Worm (Caenorhabditis elegans) whole organism, L1 larva: ENCODE results near the gene nifk-1.
A peak's percentile ranks its signal among the peaks of the same experiment; 100 is the strongest.

Experiments used
- C04F5.9 ChIP-seq: sonication (generic microtip); optimal IDR thresholded peaks from 2 replicates; lab custom pipeline; 2016; ENCODE audit warnings: missing genetic modification characterization, missing compliant biosample characterization
- aha-1 ChIP-seq: fragments of 150-350 bp; optimal IDR thresholded peaks from 2 replicates; lab custom pipeline; 2014; ENCODE audit warnings: missing biosample characterization, missing genetic modification characterization
- alr-1 ChIP-seq: fragments of 200-800 bp; sonication (Bioruptor generic); optimal IDR thresholded peaks from 2 replicates; lab custom pipeline; 2018; ENCODE audit warnings: borderline replicate concordance, mild to moderate bottlenecking, missing genetic modification characterization, missing compliant biosample characterization
- ama-1 ChIP-seq: fragments of 150-350 bp; optimal IDR thresholded peaks from 2 replicates; lab custom pipeline; 2014
- blmp-1 ChIP-seq: fragments of 150-350 bp; optimal IDR thresholded peaks from 2 replicates; lab custom pipeline; 2014; ENCODE audit warnings: missing biosample characterization, missing genetic modification characterization
- ceh-63 ChIP-seq: fragments of 200-800 bp; sonication (Bioruptor generic); optimal IDR thresholded peaks from 2 replicates; lab custom pipeline; 2018; ENCODE audit warnings: mild to moderate bottlenecking, missing genetic modification characterization, missing compliant biosample characterization
- ceh-82 ChIP-seq, 3 experiments: fragments of 150-350 bp in 1 of 3; sonication (generic microtip) in 2 of 3; optimal IDR thresholded peaks; 2 replicates each; lab custom pipeline; 2014 to 2017; ENCODE audit warnings: missing biosample characterization in 3 of 3, missing genetic modification characterization in 3 of 3
- ceh-90 ChIP-seq: sonication (generic microtip); optimal IDR thresholded peaks from 2 replicates; lab custom pipeline; 2016; ENCODE audit warnings: missing genetic modification characterization, missing compliant biosample characterization
- ces-1 ChIP-seq: fragments of 150-350 bp; optimal IDR thresholded peaks from 2 replicates; lab custom pipeline; 2014; ENCODE audit warnings: missing biosample characterization, missing genetic modification reagents, missing genetic modification characterization
- dpl-1 ChIP-seq, 3 experiments: fragments of 150-350 bp in 2 of 3; sonication (generic microtip) in 1 of 3; optimal IDR thresholded peaks; 2 replicates each; lab custom pipeline; 2014 to 2017; ENCODE audit warnings: missing biosample characterization in 3 of 3, missing genetic modification characterization in 3 of 3, missing genetic modification reagents in 3 of 3
- dsc-1 ChIP-seq: sonication (generic microtip); optimal IDR thresholded peaks from 2 replicates; lab custom pipeline; 2016; ENCODE audit warnings: mild to moderate bottlenecking, missing genetic modification characterization, missing compliant biosample characterization
- efl-1 ChIP-seq, 4 experiments: fragments of 150-350 bp; optimal IDR thresholded peaks in 3 of 4; peaks in 1 of 4; 1 replicate in 1 of 4; 2 replicates in 3 of 4; lab custom pipeline; 2014; ENCODE audit warnings: missing biosample characterization in 2 of 4, missing genetic modification characterization in 2 of 4, missing genetic modification reagents in 2 of 4
- egl-13 ChIP-seq: sonication (generic microtip); optimal IDR thresholded peaks from 2 replicates; lab custom pipeline; 2016; ENCODE audit warnings: missing genotype, missing genetic modification reagents, missing genetic modification characterization, missing compliant biosample characterization
- egl-27 ChIP-seq, 2 experiments: fragments of 150-350 bp in 1 of 2; sonication (generic microtip); optimal IDR thresholded peaks; 3 replicates each; lab custom pipeline; 2017 to 2018; ENCODE audit warnings: missing biosample characterization in 2 of 2, missing genetic modification characterization in 2 of 2, missing genetic modification reagents in 2 of 2
- elt-3 ChIP-seq, 6 experiments: fragments of 150-350 bp in 1 of 6; sonication (generic microtip); optimal IDR thresholded peaks; 2 replicates each; lab custom pipeline; 2017 to 2018; ENCODE audit warnings: missing biosample characterization in 6 of 6, missing genetic modification characterization in 6 of 6, inconsistent platforms in 1 of 6
- fkh-10 ChIP-seq: sonication (generic microtip); optimal IDR thresholded peaks from 2 replicates; lab custom pipeline; 2017; ENCODE audit warnings: missing biosample characterization, missing genetic modification reagents, missing genetic modification characterization
- fkh-8 ChIP-seq: sonication (generic microtip); optimal IDR thresholded peaks from 2 replicates; lab custom pipeline; 2016; ENCODE audit warnings: mild to moderate bottlenecking, missing genetic modification characterization, missing compliant biosample characterization
- fos-1 ChIP-seq: fragments of 150-350 bp; optimal IDR thresholded peaks from 2 replicates; lab custom pipeline; 2014; ENCODE audit warnings: missing biosample characterization, missing genetic modification characterization
- hlh-17 ChIP-seq: fragments of 200-800 bp; sonication (Bioruptor generic); optimal IDR thresholded peaks from 2 replicates; lab custom pipeline; 2018; ENCODE audit warnings: missing genetic modification characterization, mild to moderate bottlenecking, missing compliant biosample characterization, moderate library complexity, borderline replicate concordance
- hlh-4 ChIP-seq: sonication (generic microtip); optimal IDR thresholded peaks from 2 replicates; lab custom pipeline; 2016; ENCODE audit warnings: mild to moderate bottlenecking, missing genetic modification characterization, missing compliant biosample characterization
- hpl-2 ChIP-seq: fragments of 150-350 bp; optimal IDR thresholded peaks from 2 replicates; lab custom pipeline; 2014; ENCODE audit warnings: missing biosample characterization, missing genetic modification reagents, missing genetic modification characterization
- isw-1 ChIP-seq: fragments of 200-800 bp; sonication (Bioruptor generic); IDR thresholded peaks from 2 replicates; pipeline ENCODE4 v1.3.6; 2022; ENCODE audit warnings: missing genetic modification characterization, missing compliant biosample characterization
- lin-14 ChIP-seq: fragments of 200-800 bp; sonication (Bioruptor generic); optimal IDR thresholded peaks from 2 replicates; lab custom pipeline; 2018; ENCODE audit warnings: mild to moderate bottlenecking, missing genetic modification characterization, moderate library complexity, missing compliant biosample characterization
- lin-35 ChIP-seq, 2 experiments: fragments of 150-350 bp; optimal IDR thresholded peaks; 2 replicates each; lab custom pipeline; 2014; ENCODE audit warnings: missing biosample characterization in 2 of 2, missing genetic modification characterization in 2 of 2, missing genetic modification reagents in 2 of 2
- lsy-2 ChIP-seq, 2 experiments: fragments of 150-350 bp; optimal IDR thresholded peaks; 2 replicates each; lab custom pipeline; 2014; ENCODE audit warnings: missing biosample characterization in 2 of 2, missing genetic modification characterization in 2 of 2
- mab-9 ChIP-seq: fragments of 200-800 bp; sonication (Bioruptor generic); IDR thresholded peaks from 2 replicates; pipeline ENCODE4 v1.3.6; 2022; ENCODE audit warnings: missing genetic modification reagents, missing genetic modification characterization, missing compliant biosample characterization
- mdl-1 ChIP-seq, 2 experiments: fragments of 150-350 bp; optimal IDR thresholded peaks; 2 replicates each; lab custom pipeline; 2014 to 2017; ENCODE audit warnings: missing biosample characterization in 2 of 2, missing genetic modification characterization in 2 of 2, inconsistent platforms in 1 of 2
- nhr-19 ChIP-seq: fragments of 200-800 bp; sonication (Bioruptor generic); conservative IDR thresholded peaks from 2 replicates; pipeline ENCODE4 v1.3.6; 2022; ENCODE audit warnings: missing genetic modification characterization, missing compliant biosample characterization
- nhr-20 ChIP-seq: sonication (generic microtip); optimal IDR thresholded peaks from 2 replicates; lab custom pipeline; 2016; ENCODE audit warnings: mild to moderate bottlenecking, missing genetic modification characterization, missing compliant biosample characterization
- nhr-237 ChIP-seq: fragments of 150-350 bp; optimal IDR thresholded peaks from 2 replicates; lab custom pipeline; 2014; ENCODE audit warnings: missing biosample characterization, missing genetic modification characterization
- nhr-28 ChIP-seq: fragments of 150-350 bp; optimal IDR thresholded peaks from 2 replicates; lab custom pipeline; 2014; ENCODE audit warnings: missing biosample characterization, missing genetic modification characterization
- nhr-47 ChIP-seq: sonication (generic microtip); optimal IDR thresholded peaks from 2 replicates; lab custom pipeline; 2016; ENCODE audit warnings: mild to moderate bottlenecking, missing genetic modification characterization, moderate library complexity, missing compliant biosample characterization
- nhr-71 ChIP-seq: sonication (generic microtip); optimal IDR thresholded peaks from 2 replicates; lab custom pipeline; 2016; ENCODE audit warnings: mild to moderate bottlenecking, missing genetic modification characterization, moderate library complexity, missing compliant biosample characterization
- nhr-84 ChIP-seq: sonication (generic microtip); optimal IDR thresholded peaks from 2 replicates; lab custom pipeline; 2017; ENCODE audit warnings: missing biosample characterization, missing genetic modification characterization
- nhr-85 ChIP-seq: sonication (generic microtip); peaks from one replicate; lab custom pipeline; 2016; ENCODE audit warnings: missing genetic modification characterization, inconsistent platforms, missing compliant biosample characterization
- nhr-90 ChIP-seq: sonication (generic microtip); optimal IDR thresholded peaks from 2 replicates; lab custom pipeline; 2016; ENCODE audit warnings: mild to moderate bottlenecking, missing genetic modification characterization, missing compliant biosample characterization; ENCODE audit not compliant: poor library complexity
- pax-3 ChIP-seq: fragments of 200-800 bp; sonication (Bioruptor generic); optimal IDR thresholded peaks from 2 replicates; lab custom pipeline; 2018; ENCODE audit warnings: mild to moderate bottlenecking, missing genetic modification characterization, moderate library complexity, missing compliant biosample characterization
- skn-1 ChIP-seq: fragments of 150-350 bp; optimal IDR thresholded peaks from 2 replicates; lab custom pipeline; 2014; ENCODE audit warnings: missing biosample characterization, missing genetic modification characterization
- snu-23 ChIP-seq: sonication (generic microtip); optimal IDR thresholded peaks from 2 replicates; lab custom pipeline; 2016; ENCODE audit warnings: missing genetic modification characterization, missing compliant biosample characterization
- sox-4 ChIP-seq: sonication (generic microtip); optimal IDR thresholded peaks from 2 replicates; lab custom pipeline; 2016; ENCODE audit warnings: missing genetic modification characterization, missing compliant biosample characterization
- sptf-1 ChIP-seq: fragments of 150-350 bp; optimal IDR thresholded peaks from 2 replicates; lab custom pipeline; 2014; ENCODE audit warnings: missing biosample characterization, missing genetic modification characterization
- swsn-7 ChIP-seq: sonication (generic microtip); optimal IDR thresholded peaks from 2 replicates; lab custom pipeline; 2016; ENCODE audit warnings: missing genetic modification characterization, missing compliant biosample characterization
- tbx-2 ChIP-seq: sonication (generic microtip); optimal IDR thresholded peaks from 2 replicates; lab custom pipeline; 2016; ENCODE audit warnings: missing genetic modification characterization, missing compliant biosample characterization
- unc-130 ChIP-seq: fragments of 150-350 bp; optimal IDR thresholded peaks from 2 replicates; lab custom pipeline; 2017; ENCODE audit warnings: missing biosample characterization, missing genetic modification characterization, inconsistent platforms
- unc-62 ChIP-seq: fragments of 150-350 bp; optimal IDR thresholded peaks from 2 replicates; lab custom pipeline; 2014; ENCODE audit warnings: missing biosample characterization, missing genetic modification reagents, missing genetic modification characterization
- unc-86 ChIP-seq: sonication (generic microtip); optimal IDR thresholded peaks from 2 replicates; lab custom pipeline; 2016; ENCODE audit warnings: missing genetic modification characterization, missing compliant biosample characterization
- xbp-1 ChIP-seq: sonication (generic microtip); optimal IDR thresholded peaks from 2 replicates; lab custom pipeline; 2016; ENCODE audit warnings: missing genetic modification characterization, missing compliant biosample characterization
- zag-1 ChIP-seq: fragments of 150-350 bp; optimal IDR thresholded peaks from 2 replicates; lab custom pipeline; 2014; ENCODE audit warnings: missing biosample characterization, missing genetic modification characterization
- ztf-11 ChIP-seq, 2 experiments: sonication (generic microtip); optimal IDR thresholded peaks; 2 replicates each; lab custom pipeline; 2016 to 2017; ENCODE audit warnings: missing genetic modification characterization in 2 of 2, missing biosample characterization in 1 of 2, missing compliant biosample characterization in 1 of 2
- ztf-4 ChIP-seq: fragments of 150-350 bp; optimal IDR thresholded peaks from 2 replicates; lab custom pipeline; 2014; ENCODE audit warnings: missing biosample characterization, missing genetic modification characterization

Gene nifk-1

DNA sequence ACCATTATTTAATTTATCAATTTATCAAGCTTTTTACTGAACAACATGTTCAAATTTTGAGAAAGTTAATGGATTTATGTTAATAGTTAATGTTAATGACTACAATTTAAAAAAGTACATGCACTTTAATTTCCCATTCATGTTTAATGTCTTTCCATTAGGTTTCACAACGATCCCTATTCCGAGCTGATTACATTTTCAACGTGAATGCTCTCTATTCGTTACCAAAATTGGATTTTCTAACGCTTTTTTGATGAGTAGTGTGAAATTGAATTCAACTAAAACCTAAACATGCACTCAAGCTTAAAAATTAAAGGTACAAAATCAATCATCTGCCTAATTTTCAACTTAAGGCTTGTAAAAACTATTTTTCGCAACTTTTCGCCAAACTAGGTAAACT is 35.7 kb downstream of the nifk-1 start:
- TF ChIP-seq ces-1 (peak; percentile 40), nhr-90 (tag; lab: Kevin White, UChicago) (no peak), lin-14 (GFP tag; lab: Kevin White, UChicago) (peak; percentile 47)

DNA sequence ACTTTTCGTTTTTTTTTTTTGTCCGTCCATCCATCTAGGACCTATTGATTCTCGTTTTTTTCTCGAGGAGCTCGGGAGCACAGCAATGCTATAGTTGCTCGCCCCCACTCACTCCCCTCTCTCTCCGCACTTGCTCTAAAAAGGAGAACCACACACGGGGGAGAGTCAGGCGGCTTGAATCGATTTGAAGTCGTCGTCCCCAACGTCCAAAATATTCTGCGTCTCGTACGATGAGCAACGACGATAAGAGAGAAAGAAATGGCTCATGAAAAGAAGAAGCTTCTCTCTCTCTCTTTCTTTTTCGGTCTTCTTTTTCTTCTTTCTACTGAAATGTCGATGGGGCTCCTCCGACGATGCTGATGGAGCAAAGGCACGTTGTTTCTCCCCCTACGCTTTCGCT is 36.7 kb downstream of the nifk-1 start:
- TF ChIP-seq lin-35 (GFP tag; optimal IDR thresholded peaks at IDR 0.05; lab: Kevin White, UChicago) (peak in 1 of 2 experiments; percentile 53), lsy-2 (tag; optimal IDR thresholded peaks at IDR 0.05; lab: Kevin White, UChicago) (peak in 1 of 2 experiments; percentile 65), mdl-1 (tag; optimal IDR thresholded peaks at IDR 0.05; lab: Kevin White, UChicago) (no peak), hpl-2 (GFP tag; lab: Kevin White, UChicago) (no peak), fkh-10 (GFP tag; lab: Kevin White, UChicago) (peak; percentile 38), zag-1 (tag; lab: Kevin White, UChicago) (no peak), isw-1 (GFP tag; lab: Robert Waterston, UW) (peak; percentile 36), efl-1 (optimal IDR thresholded peaks at IDR 0.05; lab: Kevin White, UChicago) (peak; percentile 31 to 40), efl-1 (GFP tag; optimal IDR thresholded peaks at IDR 0.05 in 1 of 2; lab: Kevin White, UChicago) (peak in 1 of 2 experiments; percentile 11), ztf-11 (tag; optimal IDR thresholded peaks at IDR 0.05; lab: Kevin White, UChicago) (no peak), ztf-4 (tag; lab: Kevin White, UChicago) (no peak), sptf-1 (tag; lab: Kevin White, UChicago) (no peak), blmp-1 (tag; lab: Kevin White, UChicago) (no peak), nhr-90 (tag; lab: Kevin White, UChicago) (no peak), snu-23 (GFP tag; lab: Kevin White, UChicago) (peak; percentile 58), dsc-1 (tag; lab: Kevin White, UChicago) (no peak), xbp-1 (tag; lab: Kevin White, UChicago) (peak; percentile 29), egl-27 (tag; optimal IDR thresholded peaks at IDR 0.05; lab: Kevin White, UChicago) (no peak), lin-14 (GFP tag; lab: Kevin White, UChicago) (peak; percentile 92), nhr-20 (tag; lab: Kevin White, UChicago) (no peak), nhr-85 (tag; lab: Kevin White, UChicago) (no peak), fkh-8 (tag; lab: Kevin White, UChicago) (peak; percentile 76), skn-1 (tag; lab: Kevin White, UChicago) (peak; percentile 36), ceh-90 (tag; lab: Kevin White, UChicago) (no peak), ceh-82 (tag; optimal IDR thresholded peaks at IDR 0.05; lab: Kevin White, UChicago) (peak; percentile 51 to 67 (median 53)), pax-3 (tag; lab: Kevin White, UChicago) (peak; percentile 36), elt-3 (tag; optimal IDR thresholded peaks at IDR 0.05; lab: Kevin White, UChicago) (no peak), C04F5.9 (no peak), unc-86 (tag; lab: Kevin White, UChicago) (peak; percentile 64), fos-1 (tag; lab: Kevin White, UChicago) (no peak), hlh-17 (GFP tag; lab: Kevin White, UChicago) (no peak), hlh-4 (tag; lab: Kevin White, UChicago) (no peak), egl-13 (no peak), sox-4 (peak; percentile 12), ceh-63 (peak; percentile 25), nhr-19 (0 out of 2 replicates have a peak, but pooled peaks have one; percentile 3), nhr-47 (peak; percentile 67), unc-130 (no peak), nhr-28 (tag; lab: Kevin White, UChicago) (no peak), ama-1 (no peak), dpl-1 (GFP tag; optimal IDR thresholded peaks at IDR 0.05; lab: Kevin White, UChicago) (peak in 1 of 3 experiments; percentile 8), alr-1 (tag; lab: Kevin White, UChicago) (no peak), nhr-71 (tag; lab: Kevin White, UChicago) (peak; percentile 62), nhr-237 (no peak), aha-1 (tag; lab: Kevin White, UChicago) (no peak), swsn-7 (peak; percentile 53), nhr-84 (tag; lab: Kevin White, UChicago) (no peak), unc-62 (no peak), tbx-2 (peak; percentile 62), mab-9 (GFP tag; lab: Robert Waterston, UW) (0 out of 2 replicates have a peak, but pooled peaks have one; percentile 8)
